Fruit fly (Drosophila melanogaster) whole organism, wandering third instar larva: ENCODE measurements around the gene psh.

Source experiments
- Dfd ChIP-seq: fragments of >200 bp; optimal IDR thresholded peaks from 2 replicates; lab custom pipeline; 2017; ENCODE audit warnings: missing biosample characterization, missing genetic modification characterization
- Hnf4 ChIP-seq: fragments of 200-800 bp; sonication (Bioruptor generic); optimal IDR thresholded peaks from 2 replicates; lab custom pipeline; 2016; ENCODE audit warnings: missing biosample characterization, mild to moderate bottlenecking, missing genetic modification characterization
- Hr78 ChIP-seq: fragments of >200 bp; optimal IDR thresholded peaks from 2 replicates; lab custom pipeline; 2017; ENCODE audit warnings: missing biosample characterization, missing genetic modification characterization
- dl ChIP-seq, 2 experiments: fragments of 175-275, 200-275 bp in 1 of 2; fragments of 200-275 bp in 1 of 2; sonication (Bioruptor generic); optimal IDR thresholded peaks; lab custom pipeline; 2018; ENCODE audit warnings: mild to moderate bottlenecking in 2 of 2, missing biosample characterization in 2 of 2, missing genetic modification characterization in 2 of 2, moderate library complexity in 2 of 2; ENCODE audit not compliant: partially characterized antibody in 2 of 2, insufficient read depth in 1 of 2
- fru ChIP-seq: fragments of 200-800 bp; sonication (Bioruptor generic); optimal IDR thresholded peaks from 3 replicates; lab custom pipeline; 2016; ENCODE audit warnings: missing biosample characterization, mild to moderate bottlenecking, missing genetic modification characterization
- h ChIP-seq: fragments of 200-800 bp; sonication (Bioruptor generic); optimal IDR thresholded peaks from 3 replicates; lab custom pipeline; 2016; ENCODE audit warnings: missing biosample characterization, mild to moderate bottlenecking, missing genetic modification characterization
- usp ChIP-seq: fragments of >200 bp; optimal IDR thresholded peaks from 2 replicates; lab custom pipeline; 2017; ENCODE audit warnings: missing biosample characterization, missing genetic modification characterization

DNA sequence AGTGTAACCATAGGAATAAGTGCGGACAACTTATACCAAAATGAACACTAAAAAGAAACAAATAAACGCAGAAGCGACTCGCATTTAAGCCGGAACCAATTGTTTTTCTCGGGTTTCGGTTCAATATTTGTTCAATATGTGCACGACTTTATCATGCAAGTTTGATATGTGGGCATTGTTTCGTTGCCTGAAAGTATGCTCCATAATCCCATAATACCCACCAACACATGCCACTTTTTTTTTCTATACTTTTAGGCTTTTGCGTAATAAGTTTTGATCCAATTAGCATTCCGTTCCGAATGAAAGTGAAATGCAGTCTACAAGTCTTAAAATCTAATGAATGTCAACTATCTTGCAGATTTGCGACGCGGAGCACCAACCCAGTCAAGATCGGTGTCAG is 33.6 kb upstream of the psh start:
- no peak for TF ChIP-seq usp (GFP tag; lab: Kevin White, UChicago)
- no peak for TF ChIP-seq Hr78
- no peak for TF ChIP-seq dl (GFP tag; optimal IDR thresholded peaks at IDR 0.05; lab: Kevin White, UChicago; ENCODE audit: insufficient read depth in 1 of 2, partially characterized antibody in 2 of 2)
- TF ChIP-seq Hnf4, result no peak
- TF ChIP-seq h (GFP tag; lab: Kevin White, UChicago), result no peak
- TF ChIP-seq Dfd (GFP tag; lab: Kevin White, UChicago), result no peak
- no peak for TF ChIP-seq fru (GFP tag; lab: Kevin White, UChicago)
